Fruit fly (Drosophila melanogaster): ENCODE results near the gene CG9098.
A peak's percentile ranks its signal among the peaks of the same experiment; 100 is the strongest.

CG9098 gene

DNA sequence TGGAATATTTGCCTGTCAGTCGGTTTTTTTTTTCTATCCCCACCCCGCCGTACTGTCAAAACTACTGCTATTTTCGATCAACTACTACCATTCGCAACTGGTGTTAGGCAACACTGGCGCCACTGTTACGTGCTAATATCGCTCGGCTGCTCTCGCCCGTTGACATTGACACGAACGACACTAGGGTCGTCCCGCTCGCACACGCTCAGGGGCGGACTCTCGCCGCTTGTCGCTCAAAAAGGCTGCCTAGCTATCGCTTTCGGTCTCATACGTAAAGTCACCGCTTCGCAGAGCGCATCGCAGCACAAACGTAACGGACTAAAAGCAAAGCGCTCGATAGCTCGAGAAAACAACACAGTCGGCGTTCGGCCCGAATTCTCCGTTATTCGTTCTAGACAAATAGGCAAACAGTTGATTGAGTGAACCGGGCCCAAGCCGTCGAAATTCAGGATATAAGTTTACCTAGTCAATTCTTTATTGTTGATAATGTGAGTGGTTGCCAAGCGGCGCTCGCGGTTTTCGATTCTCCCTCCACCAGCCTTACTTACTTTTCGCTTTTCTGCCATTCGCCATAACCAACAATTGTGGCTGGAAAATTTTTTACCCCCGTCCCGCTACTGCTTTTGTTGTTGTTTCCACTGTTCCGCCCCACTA is 29.7 kb downstream of the CG9098 start (continued):
- TF ChIP-seq dati (GFP tag; IDR thresholded peaks at IDR 0.05) (no peak), sens (GFP tag) (peak; percentile 60), kni (GFP tag; optimal IDR thresholded peaks at IDR 0.05) (peak; percentile 26), CG4854 (GFP tag; optimal IDR thresholded peaks at IDR 0.05) (no peak), slbo (GFP tag; IDR thresholded peaks at IDR 0.05) (no peak), tgo (GFP tag; IDR thresholded peaks at IDR 0.05) (no peak), CG12155 (GFP tag; optimal IDR thresholded peaks at IDR 0.05) (peak; percentile 51), CG17186 (GFP tag; optimal IDR thresholded peaks at IDR 0.05) (peak; percentile 16), CG17829 (tag; optimal IDR thresholded peaks at IDR 0.05) (peak; percentile 52), PHDP (tag; optimal IDR thresholded peaks at IDR 0.05) (no peak), wor (GFP tag; IDR thresholded peaks at IDR 0.05) (no peak), dmrt99B (tag; optimal IDR thresholded peaks at IDR 0.05) (peak; percentile 16), bsh (GFP tag; optimal IDR thresholded peaks at IDR 0.05) (peak in 1 of 2 experiments; percentile 8), schlank (tag; optimal IDR thresholded peaks at IDR 0.05) (no peak), CG6765 (GFP tag; optimal IDR thresholded peaks at IDR 0.05) (peak; percentile 15), pb (GFP tag; optimal IDR thresholded peaks at IDR 0.05) (peak; percentile 61), Sry-δ (GFP tag; optimal IDR thresholded peaks at IDR 0.05) (peak; percentile 34), HLHmδ (GFP tag; optimal IDR thresholded peaks at IDR 0.05) (peak; percentile 44), Hey (tag; optimal IDR thresholded peaks at IDR 0.05) (peak; percentile 15), Nf-YC (tag; optimal IDR thresholded peaks at IDR 0.05) (peak; percentile 89), tap (tag; optimal IDR thresholded peaks at IDR 0.05) (no peak), Mad (GFP tag; optimal IDR thresholded peaks at IDR 0.05) (no peak), CG11560 (tag; IDR thresholded peaks at IDR 0.05) (no peak), crol (GFP tag; IDR thresholded peaks at IDR 0.05) (no peak), YL-1 (GFP tag; optimal IDR thresholded peaks at IDR 0.05) (peak; percentile 88), ab (GFP tag; optimal IDR thresholded peaks at IDR 0.05) (no peak), tll (GFP tag; optimal IDR thresholded peaks at IDR 0.05) (peak in 1 of 2 experiments; percentile 16), Hand (GFP tag; optimal IDR thresholded peaks at IDR 0.05) (peak; percentile 16), corto (GFP tag; optimal IDR thresholded peaks at IDR 0.05) (no peak), CG15601 (tag; optimal IDR thresholded peaks at IDR 0.05) (peak; percentile 78), CG8290 (GFP tag; optimal IDR thresholded peaks at IDR 0.05) (peak; percentile 72), CG8290 (tag; optimal IDR thresholded peaks at IDR 0.05) (peak; percentile 84 to 95), CG18619 (GFP tag; optimal IDR thresholded peaks at IDR 0.05) (peak; percentile 26), CG3163 (GFP tag; optimal IDR thresholded peaks at IDR 0.05) (peak; percentile 43), CG12391 (tag; optimal IDR thresholded peaks at IDR 0.05) (peak; percentile 27), MESR4 (GFP tag; optimal IDR thresholded peaks at IDR 0.05) (peak; percentile 1), usp (GFP tag; optimal IDR thresholded peaks at IDR 0.05) (no peak), Hr51 (GFP tag; optimal IDR thresholded peaks at IDR 0.05) (peak in 1 of 2 experiments; percentile 23), dimm (GFP tag; IDR thresholded peaks at IDR 0.05) (no peak), lab (GFP tag; optimal IDR thresholded peaks at IDR 0.05) (peak; percentile 39), CG11723 (GFP tag; optimal IDR thresholded peaks at IDR 0.05) (peak; percentile 45), Ada2b (GFP tag; IDR thresholded peaks at IDR 0.05) (no peak), grn (GFP tag; optimal IDR thresholded peaks at IDR 0.05) (peak; percentile 36), CG10543 (GFP tag; optimal IDR thresholded peaks at IDR 0.05) (peak; percentile 94), run (tag; optimal IDR thresholded peaks at IDR 0.05) (no peak), mirr (GFP tag; optimal IDR thresholded peaks at IDR 0.05) (peak; percentile 72), Hsf (GFP tag; optimal IDR thresholded peaks at IDR 0.05) (peak; percentile 12), CG8944 (GFP tag; optimal IDR thresholded peaks at IDR 0.05) (no peak), CG14710 (tag; optimal IDR thresholded peaks at IDR 0.05) (peak; percentile 43), CG17802 (tag; optimal IDR thresholded peaks at IDR 0.05) (no peak)

Data from whole organism, embryonic.